Worm (Caenorhabditis elegans) whole organism, mixed stage, embryonic: Measurements from ENCODE around the gene nhr-56.

Source experiments
- M03D4.4 ChIP-seq: sonication (generic microtip); optimal IDR thresholded peaks from 2 replicates; lab custom pipeline; 2017; ENCODE audit warnings: mild to moderate bottlenecking, missing genetic modification characterization, missing compliant biosample characterization
- bed-3 ChIP-seq: fragments of 200-800 bp; sonication (Bioruptor generic); optimal IDR thresholded peaks from 3 replicates; lab custom pipeline; 2018; ENCODE audit warnings: mild to moderate bottlenecking, missing genetic modification characterization, moderate library complexity, missing compliant biosample characterization
- blmp-1 ChIP-seq: fragments of 150-350 bp; optimal IDR thresholded peaks from 2 replicates; lab custom pipeline; 2014; ENCODE audit warnings: missing biosample characterization, missing genetic modification characterization
- ceh-39 ChIP-seq: fragments of 150-350 bp; optimal IDR thresholded peaks from 2 replicates; lab custom pipeline; 2014; ENCODE audit warnings: missing biosample characterization, missing genetic modification characterization
- ceh-43 ChIP-seq: fragments of 200-800 bp; sonication (Bioruptor generic); optimal IDR thresholded peaks from 2 replicates; lab custom pipeline; 2018; ENCODE audit warnings: mild to moderate bottlenecking, missing genetic modification characterization, moderate library complexity, missing compliant biosample characterization
- ces-1 ChIP-seq: fragments of 150-350 bp; optimal IDR thresholded peaks from 2 replicates; lab custom pipeline; 2014; ENCODE audit warnings: missing biosample characterization, missing genetic modification reagents, missing genetic modification characterization
- drap-1 ChIP-seq: fragments of 200-800 bp; sonication (Bioruptor generic); optimal IDR thresholded peaks from 3 replicates; lab custom pipeline; 2018; ENCODE audit warnings: mild to moderate bottlenecking, missing genetic modification characterization, missing compliant biosample characterization
- elt-1 ChIP-seq: sonication (generic microtip); optimal IDR thresholded peaks from 2 replicates; lab custom pipeline; 2017; ENCODE audit warnings: missing genetic modification characterization, mild to moderate bottlenecking, missing compliant biosample characterization, antibody characterized with exemption, moderate library complexity, borderline replicate concordance; ENCODE audit not compliant: insufficient read depth
- elt-3 ChIP-seq: fragments of 150-350 bp; optimal IDR thresholded peaks from 2 replicates; lab custom pipeline; 2014; ENCODE audit warnings: missing biosample characterization, missing genetic modification characterization
- flh-1 ChIP-seq: fragments of 200-800 bp; sonication (Bioruptor generic); optimal IDR thresholded peaks from 2 replicates; lab custom pipeline; 2018; ENCODE audit warnings: mild to moderate bottlenecking, missing genetic modification characterization, moderate library complexity, missing compliant biosample characterization
- ham-2 ChIP-seq: fragments of 200-800 bp; sonication (Bioruptor generic); optimal IDR thresholded peaks from 2 replicates; lab custom pipeline; 2018; ENCODE audit warnings: mild to moderate bottlenecking, missing genetic modification characterization, missing compliant biosample characterization
- hlh-1 ChIP-seq: fragments of 150-350 bp; optimal IDR thresholded peaks from 2 replicates; lab custom pipeline; 2014; ENCODE audit warnings: missing biosample characterization, missing genetic modification reagents, missing genetic modification characterization
- lin-13 ChIP-seq: fragments of 150-350 bp; optimal IDR thresholded peaks from 2 replicates; lab custom pipeline; 2014; ENCODE audit warnings: missing biosample characterization, missing genetic modification characterization
- lin-32 ChIP-seq: fragments of 200-800 bp; sonication (Bioruptor generic); optimal IDR thresholded peaks from 2 replicates; lab custom pipeline; 2018; ENCODE audit warnings: mild to moderate bottlenecking, missing genetic modification characterization, missing compliant biosample characterization
- lsy-2 ChIP-seq: fragments of 150-350 bp; optimal IDR thresholded peaks from 2 replicates; lab custom pipeline; 2014; ENCODE audit warnings: missing biosample characterization, missing genetic modification characterization
- mab-5 ChIP-seq: fragments of 150-350 bp; optimal IDR thresholded peaks from 2 replicates; lab custom pipeline; 2014; ENCODE audit warnings: missing biosample characterization, missing genetic modification characterization
- nhr-12 ChIP-seq: fragments of 150-350 bp; optimal IDR thresholded peaks from 2 replicates; lab custom pipeline; 2014; ENCODE audit warnings: missing biosample characterization, missing genetic modification characterization
- nhr-2 ChIP-seq: fragments of 150-350 bp; optimal IDR thresholded peaks from 2 replicates; lab custom pipeline; 2014; ENCODE audit warnings: missing biosample characterization, missing genetic modification characterization
- nhr-237 ChIP-seq: fragments of 150-350 bp; optimal IDR thresholded peaks from 2 replicates; lab custom pipeline; 2014; ENCODE audit warnings: missing biosample characterization, missing genetic modification characterization
- nhr-28 ChIP-seq: fragments of 150-350 bp; optimal IDR thresholded peaks from 2 replicates; lab custom pipeline; 2014; ENCODE audit warnings: missing biosample characterization, missing genetic modification characterization
- nhr-76 ChIP-seq: sonication (generic microtip); optimal IDR thresholded peaks from 2 replicates; lab custom pipeline; 2017; ENCODE audit warnings: missing biosample characterization, missing genetic modification characterization
- sem-2 ChIP-seq: fragments of 200-800 bp; sonication (Bioruptor generic); optimal IDR thresholded peaks from 2 replicates; lab custom pipeline; 2018; ENCODE audit warnings: mild to moderate bottlenecking, missing genetic modification characterization, missing compliant biosample characterization
- snpc-4 ChIP-seq: fragments of 150-350 bp; optimal IDR thresholded peaks from 2 replicates; lab custom pipeline; 2014; ENCODE audit warnings: missing biosample characterization, missing genetic modification characterization
- sptf-1 ChIP-seq: sonication (generic microtip); optimal IDR thresholded peaks from 2 replicates; lab custom pipeline; 2017; ENCODE audit warnings: mild to moderate bottlenecking, missing genetic modification characterization, moderate library complexity, missing compliant biosample characterization
- tbx-8 ChIP-seq: fragments of 200-800 bp; sonication (Bioruptor generic); optimal IDR thresholded peaks from 2 replicates; lab custom pipeline; 2018; ENCODE audit warnings: mild to moderate bottlenecking, missing genetic modification characterization, moderate library complexity, missing compliant biosample characterization
- unc-120 ChIP-seq: sonication (generic microtip); optimal IDR thresholded peaks from 2 replicates; lab custom pipeline; 2017; ENCODE audit warnings: missing genetic modification characterization, missing compliant biosample characterization; ENCODE audit not compliant: poor library complexity, severe bottlenecking
- ztf-11 ChIP-seq: fragments of 150-350 bp; optimal IDR thresholded peaks from 2 replicates; lab custom pipeline; 2014; ENCODE audit warnings: missing biosample characterization, missing genetic modification characterization

Gene nhr-56

ce11 chrV:2230912-2231311, 12.1 kb downstream of the nhr-56 start, which contains the start of gene nhr-134:
TSS of gene nhr-134 (plus strand) at chrV:2231223.
- TF ChIP-seq ham-2 (GFP tag; lab: Kevin White, UChicago): no peak
- no peak for TF ChIP-seq sptf-1 (tag; lab: Kevin White, UChicago)
- TF ChIP-seq ztf-11 (tag; lab: Kevin White, UChicago): no peak
- TF ChIP-seq sem-2 (GFP tag; lab: Kevin White, UChicago): no peak
- TF ChIP-seq nhr-2 (tag; lab: Kevin White, UChicago): no peak
- TF ChIP-seq snpc-4 (tag; lab: Kevin White, UChicago): no peak
- TF ChIP-seq ceh-43: no peak
- TF ChIP-seq blmp-1 (tag; lab: Kevin White, UChicago): no peak
- TF ChIP-seq elt-1 (tag; lab: Kevin White, UChicago): no peak
- no peak for TF ChIP-seq drap-1 (GFP tag; lab: Kevin White, UChicago)
- no peak for TF ChIP-seq hlh-1 (tag; lab: Kevin White, UChicago)
- TF ChIP-seq lin-13 (tag; lab: Kevin White, UChicago): no peak
- TF ChIP-seq ces-1 (GFP tag; lab: Kevin White, UChicago): no peak
- no peak for TF ChIP-seq tbx-8 (GFP tag; lab: Kevin White, UChicago)

ce11 chrV:2233177-2233576, 14.4 kb downstream of the nhr-56 start, which contains the start of gene nhr-96:
TSS of gene nhr-96 (plus strand) at chrV:2233477.
- TF ChIP-seq bed-3 (GFP tag; lab: Kevin White, UChicago) (no peak), lin-13 (tag; lab: Kevin White, UChicago) (no peak), ceh-43 (no peak), hlh-1 (tag; lab: Kevin White, UChicago) (no peak), ceh-39 (tag; lab: Kevin White, UChicago) (no peak)
- TF ChIP-seq, all 35 proteins: peak for 0

- TF ChIP-seq nhr-2 (tag; lab: Kevin White, UChicago) (no peak), elt-3 (tag; lab: Kevin White, UChicago) (no peak), nhr-28 (tag; lab: Kevin White, UChicago) (no peak), snpc-4 (tag; lab: Kevin White, UChicago) (no peak), lin-32 (GFP tag; lab: Kevin White, UChicago) (no peak), blmp-1 (tag; lab: Kevin White, UChicago) (no peak), nhr-12 (tag; lab: Kevin White, UChicago) (no peak), elt-1 (tag; lab: Kevin White, UChicago) (no peak), nhr-237 (tag; lab: Kevin White, UChicago) (no peak), ces-1 (GFP tag; lab: Kevin White, UChicago) (no peak), nhr-76 (no peak), sptf-1 (tag; lab: Kevin White, UChicago) (no peak)
These were observed 17.0 kb downstream of the nhr-56 start, which contains the start of gene cyp-33C4 for ce11 chrV:2235848-2236247. TSS of gene cyp-33C4 (plus strand) at chrV:2236140.

ce11 chrV:2238012-2238411, 19.2 kb downstream of the nhr-56 start:
- TF ChIP-seq M03D4.4 (tag; lab: Kevin White, UChicago) (no peak), ces-1 (GFP tag; lab: Kevin White, UChicago) (no peak), nhr-28 (tag; lab: Kevin White, UChicago) (no peak), elt-1 (tag; lab: Kevin White, UChicago) (no peak), ceh-43 (no peak), ceh-39 (tag; lab: Kevin White, UChicago) (no peak), lin-32 (GFP tag; lab: Kevin White, UChicago) (no peak), unc-120 (tag; lab: Kevin White, UChicago) (no peak), lsy-2 (tag; lab: Kevin White, UChicago) (no peak), ztf-11 (tag; lab: Kevin White, UChicago) (no peak), nhr-76 (no peak)

ce11 chrV:2242630-2243029, 23.8 kb downstream of the nhr-56 start, which contains the start of gene cyp-33C3:
TSS of gene cyp-33C3 (plus strand) at chrV:2242778.
- TF ChIP-seq nhr-28 (tag; lab: Kevin White, UChicago) (no peak), flh-1 (GFP tag; lab: Kevin White, UChicago) (no peak), nhr-12 (tag; lab: Kevin White, UChicago) (no peak), ztf-11 (tag; lab: Kevin White, UChicago) (no peak), snpc-4 (tag; lab: Kevin White, UChicago) (no peak), lin-13 (tag; lab: Kevin White, UChicago) (no peak), ceh-39 (tag; lab: Kevin White, UChicago) (no peak), lsy-2 (tag; lab: Kevin White, UChicago) (no peak), sem-2 (GFP tag; lab: Kevin White, UChicago) (no peak), mab-5 (tag; lab: Kevin White, UChicago) (no peak)
